Worm (Caenorhabditis elegans): Measurements from ENCODE around the gene nspc-15.
A peak's percentile ranks its signal among the peaks of the same experiment; 100 is the strongest.

Gene nspc-15

ce11 chrX:12346729-12347128, 13.8 kb upstream of the nspc-15 start, which contains the start of gene F42F12.11:
TSS of gene F42F12.11 (plus strand) at chrX:12347029.
- TF ChIP-seq ceh-36 (tag; optimal IDR thresholded peaks at IDR 0.05) (no peak), F13C5.2 (tag; optimal IDR thresholded peaks at IDR 0.05) (no peak), flt-1 (GFP tag; IDR thresholded peaks at IDR 0.05) (no peak), B0310.2 (tag; optimal IDR thresholded peaks at IDR 0.05) (no peak), sea-1 (GFP tag; conservative IDR thresholded peaks at IDR 0.05) (no peak), ceh-13 (GFP tag; optimal IDR thresholded peaks at IDR 0.05) (no peak), tbx-11 (GFP tag; IDR thresholded peaks at IDR 0.05) (no peak), hmbx-1 (tag; optimal IDR thresholded peaks at IDR 0.05) (no peak), aly-1 (tag; optimal IDR thresholded peaks at IDR 0.05) (no peak), tra-4 (tag; optimal IDR thresholded peaks at IDR 0.05) (no peak), tbx-37 (GFP tag; conservative IDR thresholded peaks at IDR 0.05) (no peak)

- peak; percentile 11 for TF ChIP-seq ceh-36 (tag; optimal IDR thresholded peaks at IDR 0.05)
- TF ChIP-seq tbx-37 (GFP tag; conservative IDR thresholded peaks at IDR 0.05): no peak
- TF ChIP-seq tbx-11 (GFP tag; IDR thresholded peaks at IDR 0.05): peak; percentile 69
These were observed 12.7 kb upstream of the nspc-15 start for ce11 chrX:12347822-12348221.

- TF ChIP-seq hmg-4 (GFP tag; optimal IDR thresholded peaks at IDR 0.05) (no peak), ets-7 (tag; optimal IDR thresholded peaks at IDR 0.05) (no peak), scrt-1 (GFP tag; IDR thresholded peaks at IDR 0.05) (no peak), tra-4 (tag; optimal IDR thresholded peaks at IDR 0.05) (no peak), sea-1 (GFP tag; conservative IDR thresholded peaks at IDR 0.05) (no peak)
These were observed 12.2 kb upstream of the nspc-15 start, which contains the start of gene F42F12.14 for ce11 chrX:12348329-12348728. TSS of gene F42F12.14 (plus strand) at chrX:12348629.

- TF ChIP-seq flt-1 (GFP tag; IDR thresholded peaks at IDR 0.05) (no peak), ceh-13 (GFP tag; optimal IDR thresholded peaks at IDR 0.05) (no peak), ceh-36 (tag; optimal IDR thresholded peaks at IDR 0.05) (no peak), ama-1 (optimal IDR thresholded peaks at IDR 0.05) (no peak), pes-1 (GFP tag; IDR thresholded peaks at IDR 0.05) (no peak), sea-1 (GFP tag; conservative IDR thresholded peaks at IDR 0.05) (no peak), ets-7 (tag; optimal IDR thresholded peaks at IDR 0.05) (no peak), hmbx-1 (tag; optimal IDR thresholded peaks at IDR 0.05) (no peak), hmg-4 (GFP tag; optimal IDR thresholded peaks at IDR 0.05) (no peak), B0310.2 (tag; optimal IDR thresholded peaks at IDR 0.05) (no peak), tra-4 (tag; optimal IDR thresholded peaks at IDR 0.05) (no peak), F13C5.2 (tag; optimal IDR thresholded peaks at IDR 0.05) (no peak), tbx-37 (GFP tag; conservative IDR thresholded peaks at IDR 0.05) (no peak), aly-1 (tag; optimal IDR thresholded peaks at IDR 0.05) (no peak), tbx-11 (GFP tag; IDR thresholded peaks at IDR 0.05) (no peak), hnd-1 (tag; optimal IDR thresholded peaks at IDR 0.05) (no peak)
These were observed 10.3 kb upstream of the nspc-15 start, which contains the start of gene F42F12.3 for ce11 chrX:12350207-12350606. TSS of gene F42F12.3 (plus strand) at chrX:12350578.

- TF ChIP-seq hnd-1 (tag; optimal IDR thresholded peaks at IDR 0.05) (no peak), ama-1 (optimal IDR thresholded peaks at IDR 0.05) (no peak), tbx-11 (GFP tag; IDR thresholded peaks at IDR 0.05) (no peak), aly-1 (tag; optimal IDR thresholded peaks at IDR 0.05) (no peak), ceh-13 (GFP tag; optimal IDR thresholded peaks at IDR 0.05) (no peak), ceh-36 (tag; optimal IDR thresholded peaks at IDR 0.05) (no peak), ets-7 (tag; optimal IDR thresholded peaks at IDR 0.05) (no peak), B0310.2 (tag; optimal IDR thresholded peaks at IDR 0.05) (no peak), hmg-4 (GFP tag; optimal IDR thresholded peaks at IDR 0.05) (no peak), pes-1 (GFP tag; IDR thresholded peaks at IDR 0.05) (no peak), flt-1 (GFP tag; IDR thresholded peaks at IDR 0.05) (no peak)
These were observed 7.7 kb upstream of the nspc-15 start, which contains the start of gene F42F12.4 for ce11 chrX:12352872-12353271. TSS of gene F42F12.4 (minus strand) at chrX:12352947.

ce11 chrX:12356581-12356980, 4.0 kb upstream of the nspc-15 start, which contains the start of gene nspc-12:
TSS of gene nspc-12 (minus strand) at chrX:12356681.
- no peak for TF ChIP-seq pes-1 (GFP tag; IDR thresholded peaks at IDR 0.05)
- no peak for TF ChIP-seq tbx-37 (GFP tag; conservative IDR thresholded peaks at IDR 0.05)
- TF ChIP-seq ceh-13 (GFP tag; optimal IDR thresholded peaks at IDR 0.05): no peak
- TF ChIP-seq ama-1 (optimal IDR thresholded peaks at IDR 0.05): no peak
- no peak for TF ChIP-seq hmg-4 (GFP tag; optimal IDR thresholded peaks at IDR 0.05)
- TF ChIP-seq tra-4 (tag; optimal IDR thresholded peaks at IDR 0.05): no peak
- no peak for TF ChIP-seq scrt-1 (GFP tag; IDR thresholded peaks at IDR 0.05)
- no peak for TF ChIP-seq ets-7 (tag; optimal IDR thresholded peaks at IDR 0.05)
- no peak for TF ChIP-seq flt-1 (GFP tag; IDR thresholded peaks at IDR 0.05)
- TF ChIP-seq F13C5.2 (tag; optimal IDR thresholded peaks at IDR 0.05): no peak
- TF ChIP-seq sea-1 (GFP tag; conservative IDR thresholded peaks at IDR 0.05): no peak
- no peak for TF ChIP-seq hmbx-1 (tag; optimal IDR thresholded peaks at IDR 0.05)
- no peak for TF ChIP-seq tbx-11 (GFP tag; IDR thresholded peaks at IDR 0.05)
- TF ChIP-seq ceh-36 (tag; optimal IDR thresholded peaks at IDR 0.05): no peak

ce11 chrX:12357127-12357526, 3.4 kb upstream of the nspc-15 start, which contains the start of gene nspc-13:
TSS of gene nspc-13 (plus strand) at chrX:12357427.
- TF ChIP-seq ceh-13 (GFP tag; optimal IDR thresholded peaks at IDR 0.05): no peak
- TF ChIP-seq tbx-37 (GFP tag; conservative IDR thresholded peaks at IDR 0.05): no peak
- TF ChIP-seq tra-4 (tag; optimal IDR thresholded peaks at IDR 0.05): no peak
- no peak for TF ChIP-seq hnd-1 (tag; optimal IDR thresholded peaks at IDR 0.05)
- no peak for TF ChIP-seq F13C5.2 (tag; optimal IDR thresholded peaks at IDR 0.05)
- TF ChIP-seq hmbx-1 (tag; optimal IDR thresholded peaks at IDR 0.05): no peak
- no peak for TF ChIP-seq hmg-4 (GFP tag; optimal IDR thresholded peaks at IDR 0.05)

ce11 chrX:12358957-12359356, 1.6 kb upstream of the nspc-15 start, which contains the start of gene nspc-14:
TSS of gene nspc-14 (minus strand) at chrX:12359057.
- TF ChIP-seq tra-4 (tag; optimal IDR thresholded peaks at IDR 0.05) (no peak), tbx-11 (GFP tag; IDR thresholded peaks at IDR 0.05) (no peak), hnd-1 (tag; optimal IDR thresholded peaks at IDR 0.05) (no peak), tbx-37 (GFP tag; conservative IDR thresholded peaks at IDR 0.05) (no peak), ceh-13 (GFP tag; optimal IDR thresholded peaks at IDR 0.05) (no peak), B0310.2 (tag; optimal IDR thresholded peaks at IDR 0.05) (no peak)

Measured in whole organism, early embryonic.